Fruit fly (Drosophila melanogaster) whole organism, prepupa: ENCODE results near the gene hiw.
A peak's percentile ranks its signal among the peaks of the same experiment; 100 is the strongest.

Experiments used
- Blimp-1 ChIP-seq: fragments of 200-800 bp; sonication (Bioruptor generic); optimal IDR thresholded peaks from 3 replicates; lab custom pipeline; 2017; ENCODE audit warnings: missing biosample characterization, missing genetic modification characterization, mild to moderate bottlenecking, moderate library complexity, missing genetic modification reagents
- CG10631 ChIP-seq: fragments of 200-800 bp; sonication (Bioruptor generic); optimal IDR thresholded peaks from 2 replicates; lab custom pipeline; 2016; ENCODE audit warnings: missing biosample characterization, missing genetic modification characterization
- CG10669 ChIP-seq: fragments of 200-800 bp; sonication (Bioruptor generic); optimal IDR thresholded peaks from 3 replicates; lab custom pipeline; 2018; ENCODE audit warnings: missing biosample characterization, mild to moderate bottlenecking, missing genetic modification characterization, moderate library complexity
- CG11294 ChIP-seq: fragments of 200-800 bp; sonication (Bioruptor generic); IDR thresholded peaks from 2 replicates; pipeline ENCODE4 v1.3.6; 2022; ENCODE audit warnings: missing biosample characterization, missing genetic modification characterization
- CG11762 ChIP-seq: fragments of 200-800 bp; sonication (Bioruptor generic); optimal IDR thresholded peaks from 3 replicates; lab custom pipeline; 2016; ENCODE audit warnings: missing biosample characterization, missing genetic modification characterization; ENCODE audit not compliant: insufficient read depth
- CG11902 ChIP-seq: fragments of 200-800 bp; sonication (Bioruptor generic); optimal IDR thresholded peaks from 3 replicates; lab custom pipeline; 2016; ENCODE audit warnings: missing biosample characterization, missing genetic modification characterization
- CG15336 ChIP-seq: fragments of 200-800 bp; sonication (Bioruptor generic); IDR thresholded peaks from 2 replicates; pipeline ENCODE4 v1.3.6; 2022; ENCODE audit warnings: missing biosample characterization, missing genetic modification characterization
- CG1621 ChIP-seq: fragments of 200-800 bp; sonication (Bioruptor generic); optimal IDR thresholded peaks from 3 replicates; lab custom pipeline; 2018; ENCODE audit warnings: missing biosample characterization, mild to moderate bottlenecking, missing genetic modification characterization
- CG16779 ChIP-seq: fragments of 200-800 bp; sonication (Bioruptor generic); optimal IDR thresholded peaks from 3 replicates; lab custom pipeline; 2017; ENCODE audit warnings: missing biosample characterization, mild to moderate bottlenecking, missing genetic modification characterization
- CG31627 ChIP-seq: fragments of 200-800 bp; sonication (Bioruptor generic); optimal IDR thresholded peaks from 3 replicates; lab custom pipeline; 2016; ENCODE audit warnings: missing biosample characterization, missing genetic modification characterization
- CG32006 ChIP-seq: fragments of 200-800 bp; sonication (Bioruptor generic); optimal IDR thresholded peaks from 3 replicates; lab custom pipeline; 2017; ENCODE audit warnings: missing biosample characterization, mild to moderate bottlenecking, missing genetic modification characterization
- CG4318 ChIP-seq: fragments of 200-800 bp; sonication (Bioruptor generic); optimal IDR thresholded peaks from 3 replicates; lab custom pipeline; 2017; ENCODE audit warnings: missing biosample characterization, mild to moderate bottlenecking, missing genetic modification characterization
- CG6276 ChIP-seq: fragments of 200-800 bp; sonication (Bioruptor generic); optimal IDR thresholded peaks from 2 replicates; lab custom pipeline; 2017; ENCODE audit warnings: missing biosample characterization, mild to moderate bottlenecking, missing genetic modification characterization
- CG6808 ChIP-seq: fragments of 200-800 bp; sonication (Bioruptor generic); optimal IDR thresholded peaks from 3 replicates; lab custom pipeline; 2017; ENCODE audit warnings: missing biosample characterization, missing genetic modification characterization, mild to moderate bottlenecking, moderate library complexity, missing genetic modification reagents
- CG7368 ChIP-seq: fragments of 200-800 bp; sonication (Bioruptor generic); optimal IDR thresholded peaks from 3 replicates; lab custom pipeline; 2016; ENCODE audit warnings: missing biosample characterization, missing genetic modification characterization
- CG8632 ChIP-seq: fragments of 200-800 bp; sonication (Bioruptor generic); optimal IDR thresholded peaks from 3 replicates; lab custom pipeline; 2016; ENCODE audit warnings: missing biosample characterization, missing genetic modification characterization
- CG9139 ChIP-seq: fragments of 200-800 bp; sonication (Bioruptor generic); optimal IDR thresholded peaks from 3 replicates; lab custom pipeline; 2017; ENCODE audit warnings: missing biosample characterization, mild to moderate bottlenecking, missing genetic modification characterization
- Eip75B ChIP-seq: fragments of 200-800 bp; sonication (Bioruptor generic); optimal IDR thresholded peaks from 3 replicates; lab custom pipeline; 2016; ENCODE audit warnings: missing biosample characterization, missing genetic modification characterization
- Eip78C ChIP-seq: fragments of 200-800 bp; sonication (Bioruptor generic); peaks from one replicate; lab custom pipeline; 2016; ENCODE audit warnings: missing biosample characterization, missing genetic modification characterization
- Eip93F ChIP-seq: fragments of 200-800 bp; sonication (Bioruptor generic); optimal IDR thresholded peaks from 2 replicates; lab custom pipeline; 2016; ENCODE audit warnings: missing biosample characterization, mild to moderate bottlenecking, missing genetic modification characterization
- Ets96B ChIP-seq: fragments of 200-800 bp; optimal IDR thresholded peaks from 2 replicates; lab custom pipeline; 2019; ENCODE audit warnings: missing biosample characterization, mild to moderate bottlenecking, missing genetic modification characterization, moderate library complexity
- Hr38 ChIP-seq: sonication (Bioruptor generic); optimal IDR thresholded peaks from 2 replicates; lab custom pipeline; 2016; ENCODE audit warnings: missing biosample characterization, missing genetic modification characterization
- Hr39 ChIP-seq: fragments of 200-800 bp; sonication (Bioruptor generic); optimal IDR thresholded peaks from 2 replicates; lab custom pipeline; 2016; ENCODE audit warnings: missing biosample characterization, missing genetic modification characterization
- Hr4 ChIP-seq: fragments of 200-800 bp; sonication (Bioruptor generic); optimal IDR thresholded peaks from 3 replicates; lab custom pipeline; 2016; ENCODE audit warnings: missing biosample characterization, missing genetic modification characterization
- Lpt ChIP-seq: fragments of 200-800 bp; sonication (Bioruptor generic); optimal IDR thresholded peaks from 3 replicates; lab custom pipeline; 2016; ENCODE audit warnings: missing biosample characterization, missing genetic modification characterization
- Met ChIP-seq: fragments of 200-800 bp; sonication (Bioruptor generic); optimal IDR thresholded peaks from 3 replicates; lab custom pipeline; 2016; ENCODE audit warnings: missing biosample characterization, missing genetic modification characterization
- OdsH ChIP-seq: fragments of 200-800 bp; sonication (Bioruptor generic); optimal IDR thresholded peaks from 3 replicates; lab custom pipeline; 2016; ENCODE audit warnings: missing biosample characterization, missing genetic modification characterization
- Smox ChIP-seq: fragments of 200-800 bp; sonication (Bioruptor generic); optimal IDR thresholded peaks from 3 replicates; lab custom pipeline; 2016; ENCODE audit warnings: missing biosample characterization, missing genetic modification characterization
- Sox14 ChIP-seq: fragments of 200-800 bp; sonication (Bioruptor generic); optimal IDR thresholded peaks from 3 replicates; lab custom pipeline; 2016; ENCODE audit warnings: missing biosample characterization, missing genetic modification characterization
- Sox15 ChIP-seq: fragments of 200-800 bp; sonication (Bioruptor generic); optimal IDR thresholded peaks from 3 replicates; lab custom pipeline; 2016; ENCODE audit warnings: missing biosample characterization, missing genetic modification characterization
- achi ChIP-seq: fragments of 200-800 bp; sonication (Bioruptor generic); optimal IDR thresholded peaks from 3 replicates; lab custom pipeline; 2016; ENCODE audit warnings: missing biosample characterization, missing genetic modification characterization
- acj6 ChIP-seq: fragments of 200-800 bp; sonication (Bioruptor generic); optimal IDR thresholded peaks from 3 replicates; lab custom pipeline; 2016; ENCODE audit warnings: missing biosample characterization, missing genetic modification characterization
- eg ChIP-seq: fragments of 200-800 bp; sonication (Bioruptor generic); IDR thresholded peaks from 3 replicates; pipeline ENCODE4 v1.3.6; 2022; ENCODE audit warnings: missing biosample characterization, missing genetic modification characterization
- esn ChIP-seq: fragments of 200-800 bp; sonication (Bioruptor generic); optimal IDR thresholded peaks from 2 replicates; lab custom pipeline; 2016; ENCODE audit warnings: missing biosample characterization, mild to moderate bottlenecking, missing genetic modification characterization, moderate library complexity
- fd85E ChIP-seq: fragments of 200-800 bp; sonication (Bioruptor generic); optimal IDR thresholded peaks from 3 replicates; lab custom pipeline; 2016; ENCODE audit warnings: missing biosample characterization, missing genetic modification characterization
- lz ChIP-seq: fragments of 200-800 bp; sonication (Bioruptor generic); optimal IDR thresholded peaks from 3 replicates; lab custom pipeline; 2016; ENCODE audit warnings: missing biosample characterization, missing genetic modification characterization
- net ChIP-seq: fragments of 200-800 bp; sonication (Bioruptor generic); optimal IDR thresholded peaks from 3 replicates; lab custom pipeline; 2016; ENCODE audit warnings: missing biosample characterization, missing genetic modification characterization
- pdm3 ChIP-seq: fragments of 200-800 bp; sonication (Bioruptor generic); optimal IDR thresholded peaks from 3 replicates; lab custom pipeline; 2016; ENCODE audit warnings: missing biosample characterization, missing genetic modification characterization
- salr ChIP-seq, 2 experiments: fragments of 200-800 bp; sonication (Bioruptor generic); optimal IDR thresholded peaks; 3 replicates each; lab custom pipeline; 2016 to 2018; ENCODE audit warnings: missing biosample characterization in 2 of 2, missing genetic modification characterization in 2 of 2, mild to moderate bottlenecking in 1 of 2
- spab ChIP-seq: fragments of 200-800 bp; sonication (Bioruptor generic); optimal IDR thresholded peaks from 2 replicates; lab custom pipeline; 2017; ENCODE audit warnings: missing biosample characterization, mild to moderate bottlenecking, missing genetic modification characterization, missing genetic modification reagents
- svp ChIP-seq: fragments of 200-800 bp; sonication (Bioruptor generic); peaks from one replicate; lab custom pipeline; 2016; ENCODE audit warnings: missing biosample characterization, missing genetic modification characterization
- topi ChIP-seq: fragments of 200-800 bp; sonication (Bioruptor generic); optimal IDR thresholded peaks from 3 replicates; lab custom pipeline; 2016; ENCODE audit warnings: missing biosample characterization, missing genetic modification characterization
- vri ChIP-seq: fragments of 200-800 bp; sonication (Bioruptor generic); optimal IDR thresholded peaks from 3 replicates; lab custom pipeline; 2016; ENCODE audit warnings: missing biosample characterization, mild to moderate bottlenecking, missing genetic modification characterization

hiw gene

dm6 chrX:15090371-15090770, 27.1 kb upstream of the hiw start:
- no peak for TF ChIP-seq achi (GFP tag; lab: Kevin White, UChicago)
- peak; percentile 13 for TF ChIP-seq CG31627 (GFP tag; lab: Kevin White, UChicago)
- no peak for TF ChIP-seq esn (GFP tag; lab: Kevin White, UChicago)
- TF ChIP-seq Lpt (GFP tag; lab: Kevin White, UChicago), result no peak
- TF ChIP-seq CG4318 (GFP tag; lab: Kevin White, UChicago), result no peak
- peak; percentile 3 for TF ChIP-seq Met
- TF ChIP-seq Eip78C (GFP tag; lab: Kevin White, UChicago), result peak; percentile 34
- TF ChIP-seq lz (GFP tag; lab: Kevin White, UChicago), result peak; percentile 4
- no peak for TF ChIP-seq CG11762 (GFP tag; lab: Kevin White, UChicago)
- TF ChIP-seq spab (GFP tag; lab: Kevin White, UChicago), result no peak
- peak; percentile 10 for TF ChIP-seq topi
- TF ChIP-seq CG15336 (GFP tag; lab: Robert Waterston, UW), result no peak
- peak; percentile 14 for TF ChIP-seq CG10669 (GFP tag; lab: Kevin White, UChicago)
- no peak for TF ChIP-seq CG10631 (GFP tag; lab: Kevin White, UChicago)
- peak; percentile 21 for TF ChIP-seq CG32006 (GFP tag; lab: Kevin White, UChicago)
- TF ChIP-seq acj6 (GFP tag; lab: Kevin White, UChicago), result peak; percentile 6
- TF ChIP-seq Hr4 (GFP tag; lab: Kevin White, UChicago), result no peak
- TF ChIP-seq Eip75B, result peak; percentile 8
- peak; percentile 68 for TF ChIP-seq svp (GFP tag; lab: Kevin White, UChicago)
- TF ChIP-seq Hr39 (GFP tag; lab: Kevin White, UChicago), result peak; percentile 7
- TF ChIP-seq CG16779, result no peak

dm6 chrX:15089146-15089698, 26.0 kb upstream of the hiw start, which contains the start of gene Rab3-GEF:
Gene Rab3-GEF (plus strand): TSS chrX:15089682.
- TF ChIP-seq net (GFP tag; lab: Kevin White, UChicago) (no peak), Eip78C (GFP tag; lab: Kevin White, UChicago) (peak; percentile 9), achi (GFP tag; lab: Kevin White, UChicago) (no peak), CG6808 (no peak)
- TF ChIP-seq, all 60 proteins: peak for 1

dm6 chrX:15085777-15086510, 22.7 kb upstream of the hiw start, which contains the start of the genes CG15027 and Dbct:
Gene CG15027 (minus strand): TSS chrX:15085827.
Gene Dbct (plus strand): TSS chrX:15086125.
- TF ChIP-seq CG4318 (GFP tag; lab: Kevin White, UChicago), result peak; percentile 17
- TF ChIP-seq vri (GFP tag; lab: Kevin White, UChicago), result peak; percentile 99
- peak; percentile 70 for TF ChIP-seq esn (GFP tag; lab: Kevin White, UChicago)
- peak; percentile 45 for TF ChIP-seq CG10669 (GFP tag; lab: Kevin White, UChicago)
- peak; percentile 44; the same call in 1 of the 2 replicates for TF ChIP-seq CG11294 (GFP tag; lab: Robert Waterston, UW)
- TF ChIP-seq Sox15 (GFP tag; lab: Kevin White, UChicago), result peak; percentile 30
- TF ChIP-seq Hr4 (GFP tag; lab: Kevin White, UChicago), result peak; percentile 46
- TF ChIP-seq Eip75B, result peak; percentile 28
- TF ChIP-seq Smox (GFP tag; lab: Kevin White, UChicago), result peak; percentile 67
- peak; percentile 66 for TF ChIP-seq pdm3
- no peak for TF ChIP-seq Hr38
- no peak for TF ChIP-seq CG16779
- peak; percentile 35 for TF ChIP-seq Sox14 (GFP tag; lab: Kevin White, UChicago)
- peak; percentile 20 for TF ChIP-seq net (GFP tag; lab: Kevin White, UChicago)
- TF ChIP-seq CG6276 (GFP tag; lab: Kevin White, UChicago), result peak; percentile 30
- TF ChIP-seq topi, result peak; percentile 64
- peak; percentile 41 for TF ChIP-seq CG15336 (GFP tag; lab: Robert Waterston, UW)
- TF ChIP-seq eg (GFP tag; lab: Robert Waterston, UW), result peak; percentile 63
- peak; percentile 78 for TF ChIP-seq OdsH (GFP tag; lab: Kevin White, UChicago)
- TF ChIP-seq CG11902, result peak; percentile 26
- peak; percentile 57 for TF ChIP-seq lz (GFP tag; lab: Kevin White, UChicago)
- no peak for TF ChIP-seq Lpt (GFP tag; lab: Kevin White, UChicago)
- peak; percentile 83 for TF ChIP-seq svp (GFP tag; lab: Kevin White, UChicago)
- peak; percentile 4 to 14 for TF ChIP-seq salr (GFP tag; optimal IDR thresholded peaks at IDR 0.05; lab: Kevin White, UChicago)
- TF ChIP-seq CG10631 (GFP tag; lab: Kevin White, UChicago), result peak; percentile 74
- peak; percentile 11 for TF ChIP-seq Eip93F (GFP tag; lab: Kevin White, UChicago)
- TF ChIP-seq Blimp-1 (GFP tag; lab: Kevin White, UChicago), result peak; percentile 10
- no peak for TF ChIP-seq CG1621 (tag; lab: Kevin White, UChicago)
- TF ChIP-seq CG11762 (GFP tag; lab: Kevin White, UChicago), result no peak
- TF ChIP-seq CG32006 (GFP tag; lab: Kevin White, UChicago), result peak; percentile 43
- peak; percentile 56 for TF ChIP-seq CG7368 (GFP tag; lab: Kevin White, UChicago)
- no peak for TF ChIP-seq fd85E (GFP tag; lab: Kevin White, UChicago)
- peak; percentile 60 for TF ChIP-seq CG8632
- no peak for TF ChIP-seq CG9139 (GFP tag; lab: Kevin White, UChicago)
- peak; percentile 67 for TF ChIP-seq Ets96B
